Fruit fly (Drosophila melanogaster) whole organism, prepupa: ENCODE measurements around the gene CG15408.

Source experiments
- Blimp-1 ChIP-seq: fragments of 200-800 bp; sonication (Bioruptor generic); optimal IDR thresholded peaks from 3 replicates; lab custom pipeline; 2017; ENCODE audit warnings: missing biosample characterization, missing genetic modification characterization, mild to moderate bottlenecking, moderate library complexity, missing genetic modification reagents
- CG10631 ChIP-seq: fragments of 200-800 bp; sonication (Bioruptor generic); optimal IDR thresholded peaks from 2 replicates; lab custom pipeline; 2016; ENCODE audit warnings: missing biosample characterization, missing genetic modification characterization
- CG10669 ChIP-seq: fragments of 200-800 bp; sonication (Bioruptor generic); optimal IDR thresholded peaks from 3 replicates; lab custom pipeline; 2018; ENCODE audit warnings: missing biosample characterization, mild to moderate bottlenecking, missing genetic modification characterization, moderate library complexity
- CG11762 ChIP-seq: fragments of 200-800 bp; sonication (Bioruptor generic); optimal IDR thresholded peaks from 3 replicates; lab custom pipeline; 2016; ENCODE audit warnings: missing biosample characterization, missing genetic modification characterization; ENCODE audit not compliant: insufficient read depth
- CG11902 ChIP-seq: fragments of 200-800 bp; sonication (Bioruptor generic); optimal IDR thresholded peaks from 3 replicates; lab custom pipeline; 2016; ENCODE audit warnings: missing biosample characterization, missing genetic modification characterization
- CG15336 ChIP-seq: fragments of 200-800 bp; sonication (Bioruptor generic); IDR thresholded peaks from 2 replicates; pipeline ENCODE4 v1.3.6; 2022; ENCODE audit warnings: missing biosample characterization, missing genetic modification characterization
- CG1621 ChIP-seq: fragments of 200-800 bp; sonication (Bioruptor generic); optimal IDR thresholded peaks from 3 replicates; lab custom pipeline; 2018; ENCODE audit warnings: missing biosample characterization, mild to moderate bottlenecking, missing genetic modification characterization
- CG16779 ChIP-seq: fragments of 200-800 bp; sonication (Bioruptor generic); optimal IDR thresholded peaks from 3 replicates; lab custom pipeline; 2017; ENCODE audit warnings: missing biosample characterization, mild to moderate bottlenecking, missing genetic modification characterization
- CG3032 ChIP-seq: fragments of 200-800 bp; optimal IDR thresholded peaks from 2 replicates; lab custom pipeline; 2019; ENCODE audit warnings: missing biosample characterization, mild to moderate bottlenecking, missing genetic modification characterization, moderate library complexity
- CG32006 ChIP-seq: fragments of 200-800 bp; sonication (Bioruptor generic); optimal IDR thresholded peaks from 3 replicates; lab custom pipeline; 2017; ENCODE audit warnings: missing biosample characterization, mild to moderate bottlenecking, missing genetic modification characterization
- CG3919 ChIP-seq: fragments of 200-800 bp; sonication (Bioruptor generic); optimal IDR thresholded peaks from 3 replicates; lab custom pipeline; 2016; ENCODE audit warnings: missing biosample characterization, missing genetic modification characterization
- CG4318 ChIP-seq: fragments of 200-800 bp; sonication (Bioruptor generic); optimal IDR thresholded peaks from 3 replicates; lab custom pipeline; 2017; ENCODE audit warnings: missing biosample characterization, mild to moderate bottlenecking, missing genetic modification characterization
- CG6163 ChIP-seq: fragments of 200-800 bp; sonication (Bioruptor generic); IDR thresholded peaks from 3 replicates; pipeline ENCODE4 v1.3.6; 2022; ENCODE audit warnings: missing biosample characterization, missing genetic modification characterization
- CG6276 ChIP-seq: fragments of 200-800 bp; sonication (Bioruptor generic); optimal IDR thresholded peaks from 2 replicates; lab custom pipeline; 2017; ENCODE audit warnings: missing biosample characterization, mild to moderate bottlenecking, missing genetic modification characterization
- CG6808 ChIP-seq: fragments of 200-800 bp; sonication (Bioruptor generic); optimal IDR thresholded peaks from 3 replicates; lab custom pipeline; 2017; ENCODE audit warnings: missing biosample characterization, missing genetic modification characterization, mild to moderate bottlenecking, moderate library complexity, missing genetic modification reagents
- CG6854 ChIP-seq: fragments of 200-800 bp; sonication (Bioruptor generic); optimal IDR thresholded peaks from 2 replicates; lab custom pipeline; 2017; ENCODE audit warnings: missing biosample characterization, mild to moderate bottlenecking, missing genetic modification characterization
- CG7368 ChIP-seq: fragments of 200-800 bp; sonication (Bioruptor generic); optimal IDR thresholded peaks from 3 replicates; lab custom pipeline; 2016; ENCODE audit warnings: missing biosample characterization, missing genetic modification characterization
- CG8119 ChIP-seq: fragments of 200-800 bp; sonication (Bioruptor generic); IDR thresholded peaks from 3 replicates; pipeline ENCODE4 v1.3.6; 2022; ENCODE audit warnings: missing biosample characterization, missing genetic modification characterization
- CG8319 ChIP-seq: fragments of 200-800 bp; sonication (Bioruptor generic); optimal IDR thresholded peaks from 3 replicates; lab custom pipeline; 2016; ENCODE audit warnings: missing biosample characterization, missing genetic modification characterization
- CG8632 ChIP-seq: fragments of 200-800 bp; sonication (Bioruptor generic); optimal IDR thresholded peaks from 3 replicates; lab custom pipeline; 2016; ENCODE audit warnings: missing biosample characterization, missing genetic modification characterization
- Eip75B ChIP-seq: fragments of 200-800 bp; sonication (Bioruptor generic); optimal IDR thresholded peaks from 3 replicates; lab custom pipeline; 2016; ENCODE audit warnings: missing biosample characterization, missing genetic modification characterization
- Eip78C ChIP-seq: fragments of 200-800 bp; sonication (Bioruptor generic); peaks from one replicate; lab custom pipeline; 2016; ENCODE audit warnings: missing biosample characterization, missing genetic modification characterization
- Ets21C ChIP-seq: fragments of 200-800 bp; sonication (Bioruptor generic); optimal IDR thresholded peaks from 3 replicates; lab custom pipeline; 2016; ENCODE audit warnings: missing biosample characterization, missing genetic modification characterization
- Ets96B ChIP-seq: fragments of 200-800 bp; optimal IDR thresholded peaks from 2 replicates; lab custom pipeline; 2019; ENCODE audit warnings: missing biosample characterization, mild to moderate bottlenecking, missing genetic modification characterization, moderate library complexity
- Gug ChIP-seq: fragments of 200-800 bp; sonication (Bioruptor generic); IDR thresholded peaks from 2 replicates; pipeline ENCODE4 v1.3.6; 2022; ENCODE audit warnings: missing biosample characterization, missing genetic modification characterization
- Hr38 ChIP-seq: sonication (Bioruptor generic); optimal IDR thresholded peaks from 2 replicates; lab custom pipeline; 2016; ENCODE audit warnings: missing biosample characterization, missing genetic modification characterization
- Hr39 ChIP-seq: fragments of 200-800 bp; sonication (Bioruptor generic); optimal IDR thresholded peaks from 2 replicates; lab custom pipeline; 2016; ENCODE audit warnings: missing biosample characterization, missing genetic modification characterization
- Hr4 ChIP-seq: fragments of 200-800 bp; sonication (Bioruptor generic); optimal IDR thresholded peaks from 3 replicates; lab custom pipeline; 2016; ENCODE audit warnings: missing biosample characterization, missing genetic modification characterization
- Met ChIP-seq: fragments of 200-800 bp; sonication (Bioruptor generic); optimal IDR thresholded peaks from 3 replicates; lab custom pipeline; 2016; ENCODE audit warnings: missing biosample characterization, missing genetic modification characterization
- Sox102F ChIP-seq: fragments of 200-800 bp; sonication (Bioruptor generic); optimal IDR thresholded peaks from 2 replicates; lab custom pipeline; 2016; ENCODE audit warnings: missing biosample characterization, mild to moderate bottlenecking, missing genetic modification characterization
- Sox14 ChIP-seq: fragments of 200-800 bp; sonication (Bioruptor generic); optimal IDR thresholded peaks from 3 replicates; lab custom pipeline; 2016; ENCODE audit warnings: missing biosample characterization, missing genetic modification characterization
- Sox15 ChIP-seq: fragments of 200-800 bp; sonication (Bioruptor generic); optimal IDR thresholded peaks from 3 replicates; lab custom pipeline; 2016; ENCODE audit warnings: missing biosample characterization, missing genetic modification characterization
- acj6 ChIP-seq: fragments of 200-800 bp; sonication (Bioruptor generic); optimal IDR thresholded peaks from 3 replicates; lab custom pipeline; 2016; ENCODE audit warnings: missing biosample characterization, missing genetic modification characterization
- cyc ChIP-seq: fragments of 200-800 bp; sonication (Bioruptor generic); optimal IDR thresholded peaks from 3 replicates; lab custom pipeline; 2016; ENCODE audit warnings: missing biosample characterization, missing genetic modification characterization
- dsx ChIP-seq: fragments of 200-800 bp; optimal IDR thresholded peaks from 3 replicates; lab custom pipeline; 2019; ENCODE audit warnings: missing biosample characterization, mild to moderate bottlenecking, missing genetic modification characterization, moderate library complexity; ENCODE audit not compliant: poor library complexity, severe bottlenecking
- eg ChIP-seq: fragments of 200-800 bp; sonication (Bioruptor generic); IDR thresholded peaks from 3 replicates; pipeline ENCODE4 v1.3.6; 2022; ENCODE audit warnings: missing biosample characterization, missing genetic modification characterization
- esn ChIP-seq: fragments of 200-800 bp; sonication (Bioruptor generic); optimal IDR thresholded peaks from 2 replicates; lab custom pipeline; 2016; ENCODE audit warnings: missing biosample characterization, mild to moderate bottlenecking, missing genetic modification characterization, moderate library complexity
- fkh ChIP-seq: fragments of 200-800 bp; sonication (Bioruptor generic); optimal IDR thresholded peaks from 3 replicates; lab custom pipeline; 2017; ENCODE audit warnings: missing biosample characterization, mild to moderate bottlenecking, missing genetic modification characterization, moderate library complexity
- lz ChIP-seq: fragments of 200-800 bp; sonication (Bioruptor generic); optimal IDR thresholded peaks from 3 replicates; lab custom pipeline; 2016; ENCODE audit warnings: missing biosample characterization, missing genetic modification characterization
- net ChIP-seq: fragments of 200-800 bp; sonication (Bioruptor generic); optimal IDR thresholded peaks from 3 replicates; lab custom pipeline; 2016; ENCODE audit warnings: missing biosample characterization, missing genetic modification characterization
- pdm3 ChIP-seq: fragments of 200-800 bp; sonication (Bioruptor generic); optimal IDR thresholded peaks from 3 replicates; lab custom pipeline; 2016; ENCODE audit warnings: missing biosample characterization, missing genetic modification characterization
- salr ChIP-seq, 2 experiments: fragments of 200-800 bp; sonication (Bioruptor generic); optimal IDR thresholded peaks; 3 replicates each; lab custom pipeline; 2016 to 2018; ENCODE audit warnings: missing biosample characterization in 2 of 2, missing genetic modification characterization in 2 of 2, mild to moderate bottlenecking in 1 of 2
- spab ChIP-seq: fragments of 200-800 bp; sonication (Bioruptor generic); optimal IDR thresholded peaks from 2 replicates; lab custom pipeline; 2017; ENCODE audit warnings: missing biosample characterization, mild to moderate bottlenecking, missing genetic modification characterization, missing genetic modification reagents
- svp ChIP-seq: fragments of 200-800 bp; sonication (Bioruptor generic); peaks from one replicate; lab custom pipeline; 2016; ENCODE audit warnings: missing biosample characterization, missing genetic modification characterization
- topi ChIP-seq: fragments of 200-800 bp; sonication (Bioruptor generic); optimal IDR thresholded peaks from 3 replicates; lab custom pipeline; 2016; ENCODE audit warnings: missing biosample characterization, missing genetic modification characterization
- vri ChIP-seq: fragments of 200-800 bp; sonication (Bioruptor generic); optimal IDR thresholded peaks from 3 replicates; lab custom pipeline; 2016; ENCODE audit warnings: missing biosample characterization, mild to moderate bottlenecking, missing genetic modification characterization

The CG15408 gene

dm6 chr2L:3369083-3369653, 36.6 kb downstream of the CG15408 start:
- TF ChIP-seq Sox15 (no peak), vri (peak; percentile 17), fkh (GFP tag; lab: Kevin White, UChicago) (peak; percentile 17), svp (GFP tag; lab: Kevin White, UChicago) (peak; percentile 8), CG8632 (GFP tag; lab: Kevin White, UChicago) (peak; percentile 1)

dm6 chr2L:3369822-3370221, 37.2 kb downstream of the CG15408 start:
- TF ChIP-seq Gug (GFP tag; lab: Robert Waterston, UW) (no peak), pdm3 (GFP tag; lab: Kevin White, UChicago) (no peak), topi (no peak), CG4318 (GFP tag; lab: Kevin White, UChicago) (no peak), svp (GFP tag; lab: Kevin White, UChicago) (peak; percentile 97)
- TF ChIP-seq, all 60 proteins: peak for 1

dm6 chr2L:3370920-3371319, 38.3 kb downstream of the CG15408 start:
- TF ChIP-seq CG3032 (tag; lab: Kevin White, UChicago) (no peak), dsx (no peak), CG1621 (no peak), esn (GFP tag; lab: Kevin White, UChicago) (no peak), salr (GFP tag; optimal IDR thresholded peaks at IDR 0.05; lab: Kevin White, UChicago) (no peak), CG11902 (no peak), Gug (GFP tag; lab: Robert Waterston, UW) (no peak), cyc (no peak)

DNA sequence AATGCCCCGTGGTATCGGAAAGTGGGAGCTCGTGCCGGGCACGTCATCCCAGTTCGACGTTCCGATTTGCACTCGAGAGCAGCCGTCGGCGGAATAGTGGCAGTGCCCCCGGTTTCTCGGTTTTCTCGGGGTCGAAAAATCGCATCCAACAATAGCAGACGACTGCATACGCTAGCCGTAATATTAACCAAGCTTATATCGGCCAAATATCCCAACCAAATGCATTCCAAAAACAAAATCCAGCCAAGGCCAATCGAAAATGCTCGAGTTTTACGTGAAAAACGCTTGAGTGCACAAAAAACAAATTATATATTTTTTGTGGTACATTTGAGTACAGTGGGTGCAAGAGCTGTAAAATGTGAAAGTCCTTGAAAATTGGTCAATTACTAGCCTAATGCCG, 38.7 kb downstream of the CG15408 start:
- no peak for TF ChIP-seq cyc
- TF ChIP-seq CG32006 (GFP tag; lab: Kevin White, UChicago), result peak; percentile 78
- no peak for TF ChIP-seq Sox15
- no peak for TF ChIP-seq Sox102F
- no peak for TF ChIP-seq Sox14 (GFP tag; lab: Kevin White, UChicago)
- TF ChIP-seq CG8319 (GFP tag; lab: Kevin White, UChicago), result no peak
- no peak for TF ChIP-seq Ets21C (GFP tag; lab: Kevin White, UChicago)
- no peak for TF ChIP-seq spab (GFP tag; lab: Kevin White, UChicago)
- TF ChIP-seq CG10669 (GFP tag; lab: Kevin White, UChicago), result peak; percentile 29
- peak; percentile 59 for TF ChIP-seq CG15336 (GFP tag; lab: Robert Waterston, UW)
- TF ChIP-seq lz (GFP tag; lab: Kevin White, UChicago), result no peak
- no peak for TF ChIP-seq net
- TF ChIP-seq Eip78C (GFP tag; lab: Kevin White, UChicago), result peak; percentile 38
- TF ChIP-seq Met (GFP tag; lab: Kevin White, UChicago), result no peak
- TF ChIP-seq CG4318 (GFP tag; lab: Kevin White, UChicago), result peak; percentile 32
- TF ChIP-seq Hr38 (GFP tag; lab: Kevin White, UChicago), result no peak
- TF ChIP-seq Ets96B, result peak; percentile 20
- no peak for TF ChIP-seq CG6854 (GFP tag; lab: Kevin White, UChicago)
- TF ChIP-seq CG11762 (GFP tag; lab: Kevin White, UChicago), result no peak
- no peak for TF ChIP-seq CG6808 (GFP tag; lab: Kevin White, UChicago)
- TF ChIP-seq Eip75B, result peak; percentile 0
- TF ChIP-seq CG16779 (tag; lab: Kevin White, UChicago), result peak; percentile 24
- no peak for TF ChIP-seq CG7368
- TF ChIP-seq acj6 (GFP tag; lab: Kevin White, UChicago), result no peak
- TF ChIP-seq Blimp-1 (GFP tag; lab: Kevin White, UChicago), result no peak
- peak; percentile 62 for TF ChIP-seq CG6163
- TF ChIP-seq vri, result no peak
- no peak for TF ChIP-seq Hr39 (GFP tag; lab: Kevin White, UChicago)
- no peak for TF ChIP-seq CG10631 (GFP tag; lab: Kevin White, UChicago)
- peak; percentile 37 for TF ChIP-seq CG6276 (GFP tag; lab: Kevin White, UChicago)
- TF ChIP-seq Hr4 (GFP tag; lab: Kevin White, UChicago), result peak; percentile 43
- TF ChIP-seq CG8119 (GFP tag; lab: Robert Waterston, UW), result peak; percentile 60; the same call in 1 of the 3 replicates
- TF ChIP-seq CG8632 (GFP tag; lab: Kevin White, UChicago), result no peak
- TF ChIP-seq CG3919 (GFP tag; lab: Kevin White, UChicago), result no peak
- TF ChIP-seq eg (GFP tag; lab: Robert Waterston, UW), result no peak; the same call in 1 of the 3 replicates
